Worm (Caenorhabditis elegans): ENCODE data around the gene npr-38.

DNA sequence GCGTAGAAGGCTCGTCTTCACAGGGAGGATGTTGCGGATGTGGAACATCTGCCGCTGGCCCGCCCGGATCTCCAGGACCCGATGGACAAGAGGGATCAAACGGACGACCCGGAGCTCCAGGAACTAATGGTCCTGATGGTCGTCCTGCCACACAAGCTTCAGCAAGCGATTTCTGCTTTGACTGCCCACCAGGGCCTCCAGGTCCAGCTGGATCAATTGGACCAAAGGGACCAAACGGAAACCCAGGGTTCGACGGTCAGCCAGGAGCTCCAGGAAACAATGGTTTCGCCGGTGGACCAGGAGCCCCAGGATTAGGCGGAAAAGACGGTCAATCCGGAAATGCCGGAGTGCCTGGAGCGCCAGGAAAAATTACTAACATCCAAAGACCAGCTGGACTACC lies 23.1 kb downstream of the npr-38 start:
- TF ChIP-seq tbx-11 (GFP tag; IDR thresholded peaks at IDR 0.05) (no peak), F13C5.2 (tag; optimal IDR thresholded peaks at IDR 0.05) (no peak), ama-1 (optimal IDR thresholded peaks at IDR 0.05) (no peak), flt-1 (GFP tag; IDR thresholded peaks at IDR 0.05) (no peak), tra-4 (tag; optimal IDR thresholded peaks at IDR 0.05) (no peak), aly-1 (tag; optimal IDR thresholded peaks at IDR 0.05) (no peak), B0310.2 (tag; optimal IDR thresholded peaks at IDR 0.05) (no peak), ets-7 (tag; optimal IDR thresholded peaks at IDR 0.05) (no peak), ceh-36 (tag; optimal IDR thresholded peaks at IDR 0.05) (no peak), pes-1 (GFP tag; IDR thresholded peaks at IDR 0.05) (no peak), hmg-4 (GFP tag; optimal IDR thresholded peaks at IDR 0.05) (no peak)

Measured in whole organism, early embryonic.